Fruit fly (Drosophila melanogaster): ENCODE data around the gene PolG2.

Gene PolG2

DNA sequence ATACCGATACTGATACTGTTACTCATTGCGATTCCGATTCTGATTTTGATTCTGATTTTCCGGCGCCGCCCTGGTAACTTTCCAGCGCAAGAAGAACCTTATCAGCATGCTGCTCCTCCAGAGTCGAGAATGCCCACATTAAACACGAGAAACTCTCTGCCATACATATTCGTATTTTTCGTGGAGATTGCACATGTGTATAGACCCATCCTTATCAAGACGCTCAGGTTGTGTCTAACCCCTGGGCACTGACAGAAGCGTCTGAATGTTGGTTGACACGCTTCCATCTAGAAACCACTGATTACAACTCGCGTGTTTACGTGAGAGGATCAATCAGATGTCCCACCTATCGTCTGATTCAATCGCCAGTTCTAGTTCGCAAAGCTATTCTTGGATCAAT, 27.7 kb downstream of the PolG2 start:
- TF ChIP-seq Hnf4 (GFP tag; optimal IDR thresholded peaks at IDR 0.05) (no peak), br (GFP tag; optimal IDR thresholded peaks at IDR 0.05) (no peak)

DNA sequence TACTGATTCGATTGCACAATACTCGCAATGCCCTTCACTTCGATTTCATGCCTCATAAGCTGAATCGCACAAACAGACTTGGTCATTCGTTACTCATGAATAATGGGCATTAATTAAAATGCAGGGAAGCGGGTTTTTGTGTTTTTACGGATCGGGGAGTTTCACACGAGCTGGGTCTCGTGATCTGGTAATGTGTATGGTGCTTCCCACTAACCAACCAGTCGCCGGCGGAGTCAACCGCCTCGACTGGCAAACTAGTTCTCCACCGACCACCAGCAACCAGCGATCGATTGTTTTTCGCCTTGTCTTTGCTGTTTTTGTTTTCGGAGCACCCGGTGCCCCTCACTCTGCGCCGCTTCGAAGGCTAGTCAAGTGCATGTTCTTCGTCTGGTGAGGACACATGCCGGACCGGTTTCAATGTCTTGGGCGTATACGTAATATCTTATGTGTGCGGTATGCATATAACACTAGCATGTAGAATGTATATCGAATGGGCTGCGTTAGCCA, 28.3 kb downstream of the PolG2 start:
- TF ChIP-seq brk (GFP tag; optimal IDR thresholded peaks at IDR 0.05) (no peak), Dif (GFP tag; optimal IDR thresholded peaks at IDR 0.05; ENCODE audit: partially characterized antibody) (peak; percentile 4), jim (GFP tag; optimal IDR thresholded peaks at IDR 0.05) (no peak), HLH106 (tag; optimal IDR thresholded peaks at IDR 0.05) (no peak), Rel (GFP tag; optimal IDR thresholded peaks at IDR 0.05) (no peak), Rel (tag; optimal IDR thresholded peaks at IDR 0.05) (peak; percentile 8), Sp1 (GFP tag; optimal IDR thresholded peaks at IDR 0.05) (no peak), usp (GFP tag; optimal IDR thresholded peaks at IDR 0.05) (no peak), dsf (GFP tag; optimal IDR thresholded peaks at IDR 0.05; ENCODE audit: borderline replicate concordance) (no peak), tai (GFP tag; optimal IDR thresholded peaks at IDR 0.05) (no peak), Hr83 (GFP tag; optimal IDR thresholded peaks at IDR 0.05; ENCODE audit: poor library complexity, severe bottlenecking) (peak; percentile 10), OdsH (GFP tag; optimal IDR thresholded peaks at IDR 0.05) (no peak), ey (GFP tag; optimal IDR thresholded peaks at IDR 0.05) (no peak), Myc (optimal IDR thresholded peaks at IDR 0.05) (no peak)

DNA sequence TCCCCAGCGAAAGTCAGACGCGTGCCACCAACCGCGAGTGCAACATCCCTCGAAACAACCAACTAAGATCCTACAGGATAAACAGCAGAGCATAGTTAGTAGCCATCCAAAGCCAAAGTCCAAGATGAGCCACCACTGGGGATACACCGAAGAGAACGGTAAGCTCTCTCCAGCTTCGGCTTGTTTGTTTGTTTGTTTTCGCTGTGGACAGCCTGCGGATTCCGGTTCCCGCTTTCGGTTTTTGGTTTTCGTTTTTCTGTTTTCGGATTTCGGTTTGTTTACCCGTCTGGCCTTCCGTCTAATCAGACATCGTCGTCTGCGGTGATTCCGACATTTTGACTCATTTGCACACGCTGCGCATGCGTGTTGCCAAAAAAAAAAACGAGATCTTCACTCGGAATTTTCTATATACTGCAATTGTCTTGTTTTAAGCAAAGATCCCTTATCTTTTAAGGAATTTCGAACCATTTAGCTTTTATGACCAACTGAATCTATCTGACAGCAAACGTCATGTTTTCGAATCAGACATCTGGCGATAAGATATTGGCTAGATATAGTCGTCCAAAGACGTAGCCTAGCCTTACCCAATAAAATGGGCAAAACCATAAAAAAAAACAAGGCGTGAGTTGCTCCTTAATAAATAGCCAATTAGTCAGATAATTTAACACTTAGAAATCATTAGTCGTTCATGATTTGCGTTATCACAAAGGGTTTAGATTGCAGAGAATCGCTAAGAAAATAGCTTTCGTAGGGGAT, 28.9 kb downstream of the PolG2 start:
- no peak for TF ChIP-seq sage (GFP tag; optimal IDR thresholded peaks at IDR 0.05)
- no peak for TF ChIP-seq Rel (GFP tag; optimal IDR thresholded peaks at IDR 0.05)
- peak; percentile 52 for TF ChIP-seq Rel (tag; optimal IDR thresholded peaks at IDR 0.05)
- peak; percentile 44 for TF ChIP-seq br (GFP tag; optimal IDR thresholded peaks at IDR 0.05)
- TF ChIP-seq foxo (GFP tag; optimal IDR thresholded peaks at IDR 0.05): peak in 1 of 2 experiments; percentile 4

DNA sequence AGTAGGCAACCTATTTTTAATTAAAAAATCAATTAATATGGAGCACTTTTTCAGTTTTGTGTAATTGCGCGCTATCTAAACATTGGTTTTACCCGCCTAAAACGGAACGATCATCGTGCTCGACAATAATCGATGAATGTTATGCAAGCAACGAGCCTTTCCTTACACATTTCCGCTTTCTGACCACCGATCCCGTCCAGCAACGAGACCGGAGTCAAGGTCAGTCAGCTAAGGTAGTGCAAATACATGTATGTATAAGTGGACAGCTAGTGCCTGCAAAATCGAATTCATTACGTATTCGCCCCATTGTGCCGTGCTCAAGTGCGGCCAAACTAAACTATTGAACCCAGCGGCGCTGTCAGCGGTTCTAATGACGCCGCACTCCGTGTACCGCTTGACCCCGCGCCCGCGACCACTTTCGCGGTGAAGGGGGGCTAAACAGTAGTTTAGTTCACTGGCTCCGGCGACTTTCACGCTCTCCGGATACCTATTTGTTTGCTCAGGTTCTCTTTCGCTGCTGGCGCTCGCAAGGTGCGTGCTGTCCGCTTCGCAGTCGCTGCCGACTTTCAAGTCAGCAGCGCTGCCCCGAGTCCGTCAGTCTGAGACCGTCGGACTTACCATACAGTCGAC, 29.8 kb downstream of the PolG2 start, which contains the start of gene CAH1:
CAH1 (plus strand) TSS at position 595 of the 630 bp plus-strand sequence.
- TF ChIP-seq Hr78 (GFP tag; optimal IDR thresholded peaks at IDR 0.05) (no peak), usp (GFP tag; optimal IDR thresholded peaks at IDR 0.05) (no peak), GATAd (GFP tag; optimal IDR thresholded peaks at IDR 0.05) (no peak), Mio (GFP tag; optimal IDR thresholded peaks at IDR 0.05) (no peak), tai (GFP tag; optimal IDR thresholded peaks at IDR 0.05) (no peak), psq (GFP tag; optimal IDR thresholded peaks at IDR 0.05) (no peak), jim (GFP tag; optimal IDR thresholded peaks at IDR 0.05) (no peak), Vsx2 (GFP tag; optimal IDR thresholded peaks at IDR 0.05; ENCODE audit: partially characterized antibody) (no peak), Dif (GFP tag; optimal IDR thresholded peaks at IDR 0.05; ENCODE audit: partially characterized antibody) (no peak), Dfd (GFP tag; optimal IDR thresholded peaks at IDR 0.05) (no peak), foxo (GFP tag; optimal IDR thresholded peaks at IDR 0.05) (no peak), woc (GFP tag; optimal IDR thresholded peaks at IDR 0.05) (no peak), h (GFP tag; optimal IDR thresholded peaks at IDR 0.05) (no peak), N (GFP tag; optimal IDR thresholded peaks at IDR 0.05) (no peak), CG32264 (GFP tag; optimal IDR thresholded peaks at IDR 0.05) (no peak), br (GFP tag; optimal IDR thresholded peaks at IDR 0.05) (no peak), CrebA (GFP tag; optimal IDR thresholded peaks at IDR 0.05; ENCODE audit: borderline replicate concordance) (no peak), sv (GFP tag; optimal IDR thresholded peaks at IDR 0.05) (no peak), Hr83 (GFP tag; optimal IDR thresholded peaks at IDR 0.05; ENCODE audit: poor library complexity, severe bottlenecking) (no peak)

DNA sequence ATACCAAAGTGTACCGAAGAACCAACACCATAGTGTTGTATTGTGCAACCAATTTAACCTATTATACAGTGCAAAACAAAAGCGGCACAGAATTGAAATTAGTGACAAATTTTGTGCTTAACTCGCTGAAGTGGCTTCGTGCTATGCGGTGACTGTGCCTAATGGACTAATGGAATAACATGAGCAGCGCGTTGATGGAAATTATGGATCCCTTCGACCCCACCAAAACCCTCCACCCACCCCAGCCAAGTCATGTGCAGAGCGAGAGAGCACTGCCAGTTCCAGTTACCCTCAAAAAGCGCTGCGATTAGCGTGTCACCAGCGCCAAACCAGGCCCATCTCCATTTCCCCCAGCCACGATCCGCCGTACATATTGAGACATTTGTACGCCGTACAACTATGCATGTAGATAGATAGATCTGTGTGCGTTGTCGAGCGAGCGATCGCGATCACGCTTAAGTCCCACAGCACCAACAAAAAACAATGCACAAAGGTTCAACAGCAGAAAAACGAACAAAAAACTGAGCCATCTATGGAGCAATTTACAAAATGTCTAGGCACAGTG, 30.7 kb downstream of the PolG2 start:
- TF ChIP-seq OdsH (GFP tag; optimal IDR thresholded peaks at IDR 0.05) (no peak), h (GFP tag; optimal IDR thresholded peaks at IDR 0.05) (no peak), HLH106 (tag; optimal IDR thresholded peaks at IDR 0.05) (no peak), Dif (GFP tag; optimal IDR thresholded peaks at IDR 0.05; ENCODE audit: partially characterized antibody) (no peak), sage (GFP tag; optimal IDR thresholded peaks at IDR 0.05) (no peak), usp (GFP tag; optimal IDR thresholded peaks at IDR 0.05) (no peak), Rel (GFP tag; optimal IDR thresholded peaks at IDR 0.05) (no peak), Rel (tag; optimal IDR thresholded peaks at IDR 0.05) (no peak), N (GFP tag; optimal IDR thresholded peaks at IDR 0.05) (no peak), Sp1 (GFP tag; optimal IDR thresholded peaks at IDR 0.05) (no peak), Abd-B (GFP tag; optimal IDR thresholded peaks at IDR 0.05) (no peak), tai (GFP tag; optimal IDR thresholded peaks at IDR 0.05) (no peak)

All from whole organism, wandering third instar larva.